Worm (Caenorhabditis elegans) whole organism, L4/young adult: Measurements from ENCODE around the gene str-141.

Experiments
- W03F9.2 ChIP-seq: fragments of 150-350 bp; optimal IDR thresholded peaks from 2 replicates; lab custom pipeline; 2014; ENCODE audit warnings: missing biosample characterization, missing genetic modification characterization
- dao-5 ChIP-seq: sonication (generic microtip); optimal IDR thresholded peaks from 2 replicates; lab custom pipeline; 2016; ENCODE audit warnings: missing genotype, missing genetic modification characterization, moderate library complexity, missing compliant biosample characterization
- him-1 ChIP-seq: sonication (generic microtip); optimal IDR thresholded peaks from 2 replicates; lab custom pipeline; 2016; ENCODE audit warnings: missing genotype, missing genetic modification reagents, missing genetic modification characterization, missing compliant biosample characterization

The str-141 gene

ce11 chrV:11335757-11336418 lies 12.3 kb upstream of the str-141 start:
- TF ChIP-seq dao-5 (tag; lab: Kevin White, UChicago) (no peak), W03F9.2 (tag; lab: Kevin White, UChicago) (no peak)

DNA sequence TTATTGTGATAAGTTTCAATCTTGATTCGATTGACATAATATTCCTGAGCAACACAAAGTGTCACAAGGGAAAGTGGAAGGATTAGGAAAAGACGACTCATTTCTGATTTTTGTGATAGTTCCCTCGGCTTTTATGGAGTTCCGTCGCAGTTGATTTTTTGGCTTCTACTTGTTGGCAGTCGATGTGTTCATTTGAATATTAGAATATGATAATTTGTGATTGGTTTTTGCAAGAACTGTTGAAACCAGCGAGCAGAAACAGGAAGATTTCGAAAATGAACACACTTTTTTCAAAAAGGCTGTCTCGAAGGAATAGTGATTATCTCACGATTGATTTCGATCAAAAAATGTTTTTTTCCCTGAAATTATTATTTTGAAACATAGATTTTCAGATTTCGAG lies 10.6 kb upstream of the str-141 start, which contains the start of gene T02E9.6:
Gene T02E9.6, minus strand, starts transcription at position 101 of the 400 bp plus-strand sequence.
- TF ChIP-seq W03F9.2 (tag; lab: Kevin White, UChicago), result no peak
- TF ChIP-seq dao-5 (tag; lab: Kevin White, UChicago), result no peak
- TF ChIP-seq him-1 (tag; lab: Kevin White, UChicago), result no peak

ce11 chrV:11329100-11329499 lies 5.5 kb upstream of the str-141 start, which contains the start of gene F47G9.6:
Gene F47G9.6 (plus strand): TSS chrV:11329400.
- TF ChIP-seq dao-5 (tag; lab: Kevin White, UChicago) (no peak), W03F9.2 (tag; lab: Kevin White, UChicago) (no peak), him-1 (tag; lab: Kevin White, UChicago) (no peak)

DNA sequence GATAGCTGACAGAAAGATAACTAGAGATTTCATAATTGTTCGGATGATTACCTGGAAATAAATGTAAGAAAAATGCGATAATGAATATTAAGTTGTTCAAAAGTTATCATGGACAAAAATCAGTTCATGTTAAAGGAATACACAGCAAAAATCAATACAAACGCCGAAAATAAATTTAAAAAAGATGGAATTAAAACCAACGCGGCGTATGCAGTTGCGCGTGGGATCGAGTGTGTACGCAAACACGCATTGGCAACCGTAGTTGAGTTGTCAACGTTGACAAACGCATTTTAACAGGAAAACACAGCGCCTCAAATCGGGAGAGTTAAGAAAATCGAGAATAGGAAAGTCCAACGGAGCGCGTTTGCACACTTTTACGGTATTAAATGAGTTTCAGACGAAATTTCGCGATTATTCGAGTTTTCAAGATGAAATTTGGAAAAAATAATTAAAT lies 3.3 kb upstream of the str-141 start, which contains the start of gene tmed-10:
Gene tmed-10, minus strand, starts transcription at position 51 of the 454 bp plus-strand sequence.
- TF ChIP-seq W03F9.2 (tag; lab: Kevin White, UChicago), result peak; percentile 77
- TF ChIP-seq him-1 (tag; lab: Kevin White, UChicago), result no peak

ce11 chrV:11321719-11322118 lies 1.9 kb downstream of the str-141 start, which contains the start of gene F47G9.4:
Gene F47G9.4 (minus strand): TSS chrV:11321816.
- no peak for TF ChIP-seq him-1 (tag; lab: Kevin White, UChicago)
- no peak for TF ChIP-seq dao-5 (tag; lab: Kevin White, UChicago)
- TF ChIP-seq W03F9.2 (tag; lab: Kevin White, UChicago), result no peak

- TF ChIP-seq W03F9.2 (tag; lab: Kevin White, UChicago), result no peak
- TF ChIP-seq dao-5 (tag; lab: Kevin White, UChicago), result no peak
- TF ChIP-seq him-1 (tag; lab: Kevin White, UChicago), result no peak
Observed at ce11 chrV:11320860-11321259, 2.8 kb downstream of the str-141 start.

- TF ChIP-seq him-1 (tag; lab: Kevin White, UChicago) (no peak), dao-5 (tag; lab: Kevin White, UChicago) (no peak)
Observed at ce11 chrV:11316801-11317200, 6.8 kb downstream of the str-141 start, which contains the start of gene cutl-18. Gene cutl-18 (minus strand): TSS chrV:11316901.

ce11 chrV:11314025-11314880 lies 9.4 kb downstream of the str-141 start:
- TF ChIP-seq him-1 (tag; lab: Kevin White, UChicago) (peak; percentile 37), dao-5 (tag; lab: Kevin White, UChicago) (peak; percentile 96), W03F9.2 (tag; lab: Kevin White, UChicago) (peak; percentile 78)

ce11 chrV:11312904-11313303 lies 10.7 kb downstream of the str-141 start:
- TF ChIP-seq him-1 (tag; lab: Kevin White, UChicago), result no peak
- no peak for TF ChIP-seq dao-5 (tag; lab: Kevin White, UChicago)
- TF ChIP-seq W03F9.2 (tag; lab: Kevin White, UChicago), result no peak

- TF ChIP-seq W03F9.2 (tag; lab: Kevin White, UChicago) (no peak), him-1 (tag; lab: Kevin White, UChicago) (no peak), dao-5 (tag; lab: Kevin White, UChicago) (no peak)
Observed at ce11 chrV:11311013-11311472, 12.6 kb downstream of the str-141 start, which contains the start of gene T03F7.7. Gene T03F7.7 (plus strand): TSS chrV:11311422.

DNA sequence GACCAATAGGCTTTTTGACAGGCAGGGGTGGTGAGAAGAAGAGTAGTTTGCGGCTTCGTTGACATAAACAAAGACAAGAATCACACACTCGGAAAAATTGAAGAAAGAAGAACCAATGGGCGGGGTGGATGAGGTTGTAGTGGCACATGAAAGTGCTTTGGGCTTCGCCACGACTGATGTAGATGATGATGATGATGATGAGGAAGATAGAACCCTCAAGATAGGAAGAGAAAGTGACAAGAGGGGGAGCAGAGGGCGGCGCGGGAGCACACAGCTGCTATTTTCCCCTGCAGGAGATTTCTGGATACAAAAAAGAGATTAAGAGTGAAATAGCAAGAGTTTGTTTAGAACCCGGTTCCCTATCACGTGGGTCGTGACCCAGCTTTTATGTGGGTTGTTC lies 14.7 kb downstream of the str-141 start:
- TF ChIP-seq dao-5 (tag; lab: Kevin White, UChicago), result no peak
- TF ChIP-seq him-1 (tag; lab: Kevin White, UChicago), result no peak
- no peak for TF ChIP-seq W03F9.2 (tag; lab: Kevin White, UChicago)

ce11 chrV:11308346-11308745 lies 15.3 kb downstream of the str-141 start, which contains the start of gene snf-11:
Gene snf-11 (minus strand): TSS chrV:11308446.
- TF ChIP-seq dao-5 (tag; lab: Kevin White, UChicago), result no peak
- no peak for TF ChIP-seq him-1 (tag; lab: Kevin White, UChicago)
- TF ChIP-seq W03F9.2 (tag; lab: Kevin White, UChicago), result no peak

ce11 chrV:11307781-11308180 lies 15.8 kb downstream of the str-141 start:
- no peak for TF ChIP-seq him-1 (tag; lab: Kevin White, UChicago)
- no peak for TF ChIP-seq W03F9.2 (tag; lab: Kevin White, UChicago)
